Worm (Caenorhabditis elegans) whole organism, young adult: ENCODE results near the gene srh-15.

Experiments used
- C06A6.2 ChIP-seq: fragments of 200-800 bp; sonication (Bioruptor generic); conservative IDR thresholded peaks from 2 replicates; pipeline ENCODE4 v1.3.6; 2022; ENCODE audit warnings: missing genetic modification characterization, missing compliant biosample characterization
- C17E4.6 ChIP-seq: fragments of 200-800 bp; sonication (Bioruptor generic); IDR thresholded peaks from 2 replicates; pipeline ENCODE4 v1.3.6; 2022; ENCODE audit warnings: missing genetic modification reagents, missing genetic modification characterization, missing compliant biosample characterization
- F49E8.2 ChIP-seq: sonication (generic microtip); optimal IDR thresholded peaks from 3 replicates; lab custom pipeline; 2017; ENCODE audit warnings: missing genetic modification characterization, mild to moderate bottlenecking, missing compliant biosample characterization, antibody characterized with exemption, moderate library complexity; ENCODE audit not compliant: insufficient read depth
- F57A8.1 ChIP-seq: fragments of 200-800 bp; sonication (Bioruptor generic); optimal IDR thresholded peaks from 2 replicates; lab custom pipeline; 2018; ENCODE audit warnings: mild to moderate bottlenecking, missing genetic modification characterization, moderate library complexity, missing compliant biosample characterization
- F57C9.4 ChIP-seq: sonication (generic microtip); optimal IDR thresholded peaks from 2 replicates; lab custom pipeline; 2017; ENCODE audit warnings: mild to moderate bottlenecking, missing genetic modification characterization, missing compliant biosample characterization
- K11D2.4 ChIP-seq: fragments of 200-800 bp; sonication (Bioruptor generic); IDR thresholded peaks from 2 replicates; pipeline ENCODE4 v1.3.6; 2022; ENCODE audit warnings: missing genetic modification reagents, missing genetic modification characterization, missing compliant biosample characterization
- K12H6.12 ChIP-seq: fragments of 200-800 bp; sonication (Bioruptor generic); optimal IDR thresholded peaks from 2 replicates; lab custom pipeline; 2018; ENCODE audit warnings: mild to moderate bottlenecking, missing genetic modification characterization, missing compliant biosample characterization
- Y53G8AR.9 ChIP-seq: fragments of 200-800 bp; sonication (Bioruptor generic); conservative IDR thresholded peaks from 2 replicates; pipeline ENCODE4 v1.3.6; 2022; ENCODE audit warnings: missing genetic modification reagents, missing genetic modification characterization, missing compliant biosample characterization
- Y56A3A.18 ChIP-seq: fragments of 200-800 bp; sonication (Bioruptor generic); IDR thresholded peaks from 2 replicates; pipeline ENCODE4 v1.3.6; 2022; ENCODE audit warnings: missing genetic modification reagents, missing genetic modification characterization, missing compliant biosample characterization
- Y67H2A.10 ChIP-seq: fragments of 200-800 bp; sonication (Bioruptor generic); conservative IDR thresholded peaks from 2 replicates; pipeline ENCODE4 v1.3.6; 2022; ENCODE audit warnings: missing genetic modification reagents, missing genetic modification characterization, missing compliant biosample characterization
- Y79H2A.3 ChIP-seq: fragments of 200-800 bp; sonication (Bioruptor generic); conservative IDR thresholded peaks from 2 replicates; pipeline ENCODE4 v1.3.6; 2022; ENCODE audit warnings: missing genetic modification reagents, missing genetic modification characterization, missing compliant biosample characterization
- akir-1 ChIP-seq: fragments of 200-800 bp; sonication (Bioruptor generic); optimal IDR thresholded peaks from 2 replicates; lab custom pipeline; 2018; ENCODE audit warnings: mild to moderate bottlenecking, missing genetic modification characterization, moderate library complexity, missing compliant biosample characterization
- ama-1 ChIP-seq, 3 experiments: fragments of 150-350 bp in 1 of 3; sonication (generic microtip) in 2 of 3; optimal IDR thresholded peaks; 2 replicates each; lab custom pipeline; 2014 to 2018; ENCODE audit warnings: missing biosample characterization in 2 of 3, missing genetic modification characterization in 2 of 3, missing genetic modification reagents in 2 of 3
- aptf-3 ChIP-seq: fragments of 200-800 bp; sonication (Bioruptor generic); IDR thresholded peaks from 2 replicates; pipeline ENCODE4 v1.3.6; 2022; ENCODE audit warnings: missing genetic modification characterization, missing compliant biosample characterization
- bed-1 ChIP-seq: fragments of 200-800 bp; sonication (Bioruptor generic); IDR thresholded peaks from 2 replicates; pipeline ENCODE4 v1.3.6; 2022; ENCODE audit warnings: missing genetic modification reagents, missing genetic modification characterization, missing compliant biosample characterization
- bed-2 ChIP-seq: fragments of 200-800 bp; sonication (Bioruptor generic); IDR thresholded peaks from 2 replicates; pipeline ENCODE4 v1.3.6; 2022; ENCODE audit warnings: missing genetic modification reagents, missing genetic modification characterization, missing compliant biosample characterization
- cebp-1 ChIP-seq, 2 experiments: fragments of 200-800 bp in 1 of 2; sonication (Bioruptor generic) in 1 of 2; sonication (generic microtip) in 1 of 2; IDR thresholded peaks in 1 of 2; optimal IDR thresholded peaks in 1 of 2; 2 replicates each; pipeline versions ENCODE4 v1.3.6 to Lab custom; 2017 to 2022; ENCODE audit warnings: missing compliant biosample characterization in 2 of 2, missing genetic modification characterization in 2 of 2, mild to moderate bottlenecking in 1 of 2, missing genetic modification reagents in 1 of 2, moderate library complexity in 1 of 2
- ceh-91 ChIP-seq: fragments of 200-800 bp; sonication (Bioruptor generic); IDR thresholded peaks from 2 replicates; pipeline ENCODE4 v1.3.6; 2022; ENCODE audit warnings: missing genetic modification reagents, missing genetic modification characterization, missing compliant biosample characterization
- dox-1 ChIP-seq: fragments of 200-800 bp; sonication (Bioruptor generic); IDR thresholded peaks from 2 replicates; pipeline ENCODE4 v1.3.6; 2022; ENCODE audit warnings: missing genetic modification reagents, missing genetic modification characterization, missing compliant biosample characterization
- him-1 ChIP-seq: sonication (generic microtip); optimal IDR thresholded peaks from 2 replicates; lab custom pipeline; 2016; ENCODE audit warnings: missing genotype, missing genetic modification reagents, missing genetic modification characterization, missing compliant biosample characterization
- hmg-1.2 ChIP-seq: fragments of 200-800 bp; sonication (Bioruptor generic); IDR thresholded peaks from 2 replicates; pipeline ENCODE4 v1.3.6; 2022; ENCODE audit warnings: missing genetic modification reagents, missing genetic modification characterization, missing compliant biosample characterization
- hrde-1 ChIP-seq: sonication (generic microtip); optimal IDR thresholded peaks from 2 replicates; lab custom pipeline; 2016; ENCODE audit warnings: missing genetic modification characterization, mild to moderate bottlenecking, missing compliant biosample characterization, moderate library complexity, missing genotype, missing genetic modification reagents, borderline replicate concordance
- lag-1 ChIP-seq: fragments of 200-800 bp; sonication (Bioruptor generic); IDR thresholded peaks from 2 replicates; pipeline ENCODE4 v1.3.6; 2022; ENCODE audit warnings: missing genetic modification reagents, missing genetic modification characterization, missing compliant biosample characterization
- lin-40 ChIP-seq: sonication (generic microtip); optimal IDR thresholded peaks from 2 replicates; lab custom pipeline; 2016; ENCODE audit warnings: missing genetic modification characterization, mild to moderate bottlenecking, missing compliant biosample characterization, missing genotype, missing genetic modification reagents
- lsy-27 ChIP-seq: sonication (generic microtip); optimal IDR thresholded peaks from 2 replicates; lab custom pipeline; 2017; ENCODE audit warnings: missing genetic modification characterization, mild to moderate bottlenecking, missing compliant biosample characterization, antibody characterized with exemption, missing genotype, borderline replicate concordance; ENCODE audit not compliant: insufficient read depth
- madf-10 ChIP-seq: sonication (generic microtip); optimal IDR thresholded peaks from 2 replicates; lab custom pipeline; 2016; ENCODE audit warnings: mild to moderate bottlenecking, missing genetic modification characterization, missing compliant biosample characterization
- madf-6 ChIP-seq: fragments of 200-800 bp; sonication (Bioruptor generic); IDR thresholded peaks from 2 replicates; pipeline ENCODE4 v1.3.6; 2022; ENCODE audit warnings: missing genetic modification reagents, missing genetic modification characterization, missing compliant biosample characterization
- madf-8 ChIP-seq: fragments of 200-800 bp; sonication (Bioruptor generic); conservative IDR thresholded peaks from 2 replicates; pipeline ENCODE4 v1.3.6; 2022; ENCODE audit warnings: missing genetic modification reagents, missing genetic modification characterization, missing compliant biosample characterization
- mel-28 ChIP-seq: sonication (generic microtip); optimal IDR thresholded peaks from 2 replicates; lab custom pipeline; 2016; ENCODE audit warnings: borderline replicate concordance, mild to moderate bottlenecking, missing genetic modification characterization, missing compliant biosample characterization
- mxl-1 ChIP-seq: sonication (generic microtip); optimal IDR thresholded peaks from 2 replicates; lab custom pipeline; 2016; ENCODE audit warnings: missing genetic modification characterization, missing compliant biosample characterization
- nfya-1 ChIP-seq: sonication (generic microtip); optimal IDR thresholded peaks from 2 replicates; lab custom pipeline; 2017; ENCODE audit warnings: antibody characterized with exemption, missing compliant biosample characterization, missing genetic modification characterization, borderline replicate concordance; ENCODE audit not compliant: insufficient read depth
- nhr-179 ChIP-seq: sonication (generic microtip); optimal IDR thresholded peaks from 2 replicates; lab custom pipeline; 2016; ENCODE audit warnings: mild to moderate bottlenecking, missing genetic modification characterization, missing compliant biosample characterization
- nhr-90 ChIP-seq: sonication (generic microtip); optimal IDR thresholded peaks from 2 replicates; lab custom pipeline; 2016; ENCODE audit warnings: missing genotype, mild to moderate bottlenecking, missing genetic modification characterization, missing compliant biosample characterization
- sdz-38 ChIP-seq: sonication (generic microtip); optimal IDR thresholded peaks from 2 replicates; lab custom pipeline; 2016; ENCODE audit warnings: missing genotype, missing genetic modification characterization, missing compliant biosample characterization
- sea-2 ChIP-seq: fragments of 200-800 bp; sonication (Bioruptor generic); IDR thresholded peaks from 2 replicates; pipeline ENCODE4 v1.3.6; 2022; ENCODE audit warnings: missing genetic modification characterization, missing compliant biosample characterization
- snpc-3.4 ChIP-seq: sonication (generic microtip); optimal IDR thresholded peaks from 2 replicates; lab custom pipeline; 2017; ENCODE audit warnings: missing genetic modification characterization, mild to moderate bottlenecking, missing compliant biosample characterization, antibody characterized with exemption, moderate library complexity, missing genotype, missing genetic modification reagents
- sptf-2 ChIP-seq: fragments of 200-800 bp; sonication (Bioruptor generic); optimal IDR thresholded peaks from 2 replicates; lab custom pipeline; 2018; ENCODE audit warnings: mild to moderate bottlenecking, missing genetic modification characterization, missing compliant biosample characterization
- tbp1 ChIP-seq: fragments of 200-800 bp; sonication (Bioruptor generic); optimal IDR thresholded peaks from 2 replicates; lab custom pipeline; 2018; ENCODE audit warnings: mild to moderate bottlenecking, missing genetic modification characterization, missing compliant biosample characterization
- unc-130 ChIP-seq: sonication (generic microtip); optimal IDR thresholded peaks from 2 replicates; lab custom pipeline; 2016; ENCODE audit warnings: missing genetic modification reagents, missing genetic modification characterization, missing compliant biosample characterization
- xnd-1 ChIP-seq: sonication (generic microtip); optimal IDR thresholded peaks from 2 replicates; lab custom pipeline; 2016; ENCODE audit warnings: missing genotype, missing genetic modification reagents, missing genetic modification characterization, missing compliant biosample characterization
- zfh-2 ChIP-seq: fragments of 200-800 bp; sonication (Bioruptor generic); conservative IDR thresholded peaks from 2 replicates; pipeline ENCODE4 v1.3.6; 2022; ENCODE audit warnings: missing genetic modification reagents, missing genetic modification characterization, missing compliant biosample characterization
- zim-3 ChIP-seq: sonication (generic microtip); optimal IDR thresholded peaks from 2 replicates; lab custom pipeline; 2017; ENCODE audit warnings: mild to moderate bottlenecking, missing genetic modification characterization, moderate library complexity, missing compliant biosample characterization
- ztf-3 ChIP-seq: fragments of 200-800 bp; sonication (Bioruptor generic); optimal IDR thresholded peaks from 2 replicates; lab custom pipeline; 2018; ENCODE audit warnings: mild to moderate bottlenecking, missing genetic modification characterization, missing compliant biosample characterization

The srh-15 gene

DNA sequence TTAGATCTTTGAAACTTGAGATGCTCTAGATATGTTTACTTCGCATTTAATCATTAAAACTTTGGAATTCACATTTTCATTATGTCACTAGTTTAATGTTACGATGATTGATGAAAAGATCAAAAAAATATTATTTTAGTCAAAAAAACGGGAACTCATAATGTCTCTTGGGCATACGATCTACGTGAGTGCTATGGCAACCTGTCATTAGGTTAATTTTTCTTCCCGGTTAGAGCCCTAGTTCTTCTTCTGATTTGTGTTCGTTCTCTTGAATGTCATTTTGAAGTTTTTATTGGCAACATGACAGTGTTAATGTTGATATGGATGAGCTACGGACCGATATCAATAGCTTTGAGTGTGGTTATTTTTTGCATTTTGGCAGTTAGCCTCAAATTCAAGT, 42.6 kb downstream of the srh-15 start, which contains the start of gene srg-46:
Gene srg-46, plus strand, starts transcription at position 301 of the 400 bp plus-strand sequence.
- TF ChIP-seq sptf-2 (GFP tag; lab: Kevin White, UChicago) (no peak), ama-1 (optimal IDR thresholded peaks at IDR 0.05; lab: Kevin White, UChicago) (no peak), ama-1 (GFP tag; optimal IDR thresholded peaks at IDR 0.05; lab: Kevin White, UChicago) (no peak), sdz-38 (no peak), snpc-3.4 (tag; lab: Kevin White, UChicago) (no peak)
- TF ChIP-seq, all 124 proteins: peak for 0

DNA sequence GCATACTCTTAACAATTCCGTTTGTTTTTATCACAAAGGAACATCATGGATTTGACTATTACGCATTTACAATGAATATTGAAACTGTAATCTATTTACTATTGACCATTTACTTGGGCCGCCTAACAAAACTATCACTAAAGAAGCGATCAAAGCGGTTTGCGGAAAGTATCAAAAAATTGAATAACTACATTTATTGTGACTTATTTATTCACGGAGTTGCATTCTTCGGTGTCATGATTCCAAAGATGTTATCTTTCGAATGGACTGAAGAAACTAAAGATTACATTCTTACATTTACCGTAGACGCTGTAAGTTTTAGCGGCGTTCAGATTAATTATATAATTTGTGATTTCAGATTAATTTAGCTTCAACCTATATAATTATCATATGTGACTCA, 43.5 kb downstream of the srh-15 start:
- TF ChIP-seq C17E4.6 (GFP tag; lab: Robert Waterston, UW), result no peak
- no peak for TF ChIP-seq dox-1 (GFP tag; lab: Robert Waterston, UW)
- no peak for TF ChIP-seq F57C9.4 (tag; lab: Kevin White, UChicago)
- no peak for TF ChIP-seq madf-8 (GFP tag; lab: Robert Waterston, UW)
- TF ChIP-seq ztf-3, result no peak
- TF ChIP-seq K11D2.4 (GFP tag; lab: Robert Waterston, UW), result no peak

DNA sequence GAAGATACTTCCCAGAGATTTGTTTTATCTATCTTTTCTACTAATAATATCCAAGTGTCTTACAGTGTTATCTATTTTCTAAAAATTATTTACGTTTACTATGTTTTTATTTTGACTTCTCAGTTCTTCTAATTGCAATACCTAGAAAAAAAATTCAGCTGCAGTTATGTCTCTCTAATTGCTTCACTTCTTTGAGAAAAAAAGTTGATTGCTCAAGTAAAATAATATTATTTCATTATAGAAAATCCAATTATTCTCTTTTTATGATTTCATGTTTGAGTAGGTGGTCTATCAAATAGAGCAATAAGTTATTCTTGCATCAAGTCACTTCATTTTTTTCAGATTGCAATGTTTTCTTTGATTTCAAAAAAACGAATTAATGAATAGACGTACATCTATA, 45.7 kb downstream of the srh-15 start:
- no peak for TF ChIP-seq madf-6 (GFP tag; lab: Robert Waterston, UW)
- TF ChIP-seq madf-10 (tag; lab: Kevin White, UChicago), result no peak
- no peak for TF ChIP-seq bed-2 (GFP tag; lab: Robert Waterston, UW)
- no peak for TF ChIP-seq xnd-1 (tag; lab: Kevin White, UChicago)
- no peak for TF ChIP-seq lag-1 (GFP tag; lab: Robert Waterston, UW)
- TF ChIP-seq aptf-3, result no peak
- TF ChIP-seq mxl-1, result no peak
- no peak for TF ChIP-seq unc-130 (GFP tag; lab: Kevin White, UChicago)
- no peak for TF ChIP-seq hmg-1.2
- TF ChIP-seq Y79H2A.3, result no peak
- TF ChIP-seq K12H6.12, result no peak
- TF ChIP-seq C06A6.2, result no peak
- TF ChIP-seq Y67H2A.10, result no peak
- no peak for TF ChIP-seq him-1 (tag; lab: Kevin White, UChicago)
- TF ChIP-seq sdz-38, result no peak
- no peak for TF ChIP-seq F49E8.2 (tag; lab: Kevin White, UChicago)

DNA sequence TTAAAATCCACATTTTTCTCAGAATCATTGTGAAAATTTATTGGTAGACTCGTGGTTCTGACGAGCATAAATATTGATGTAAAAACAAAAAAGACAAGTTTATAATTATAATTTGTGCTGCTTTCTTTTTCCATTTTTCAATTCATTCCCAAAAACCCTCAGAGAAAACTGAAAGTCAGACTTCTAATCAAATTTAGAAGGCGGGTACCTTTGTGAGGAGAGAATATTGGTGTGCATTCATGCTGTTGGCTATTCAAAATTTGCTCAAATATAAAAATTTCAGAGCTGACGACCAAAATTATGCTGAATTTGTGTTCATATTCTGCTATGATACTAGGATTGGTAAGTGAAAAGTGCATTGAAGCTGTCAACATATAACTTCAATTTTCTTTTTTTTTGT, 46.2 kb downstream of the srh-15 start, which contains the start of gene srx-125:
Gene srx-125, plus strand, starts transcription at position 301 of the 400 bp plus-strand sequence.
- no peak for TF ChIP-seq nhr-90 (tag; lab: Kevin White, UChicago)
- TF ChIP-seq tbp1 (GFP tag; lab: Kevin White, UChicago), result no peak
- TF ChIP-seq hmg-1.2, result no peak
- no peak for TF ChIP-seq snpc-3.4 (tag; lab: Kevin White, UChicago)
- TF ChIP-seq nfya-1 (tag; lab: Kevin White, UChicago), result no peak
- TF ChIP-seq F57A8.1 (GFP tag; lab: Kevin White, UChicago), result no peak
- TF ChIP-seq bed-1 (GFP tag; lab: Robert Waterston, UW), result no peak
- TF ChIP-seq zim-3, result no peak
- no peak for TF ChIP-seq zfh-2 (GFP tag; lab: Robert Waterston, UW)
- no peak for TF ChIP-seq sea-2 (GFP tag; lab: Robert Waterston, UW)
- TF ChIP-seq nhr-179 (tag; lab: Kevin White, UChicago), result no peak
- no peak for TF ChIP-seq Y53G8AR.9 (GFP tag; lab: Robert Waterston, UW)
- TF ChIP-seq mel-28 (tag; lab: Kevin White, UChicago), result no peak
- no peak for TF ChIP-seq lin-40 (tag; lab: Kevin White, UChicago)
- no peak for TF ChIP-seq akir-1 (GFP tag; lab: Kevin White, UChicago)
- no peak for TF ChIP-seq Y56A3A.18
- no peak for TF ChIP-seq ceh-91 (GFP tag; lab: Robert Waterston, UW)
- TF ChIP-seq lsy-27 (tag; lab: Kevin White, UChicago), result no peak
- TF ChIP-seq cebp-1 (GFP tag; IDR thresholded peaks at IDR 0.05; lab: Robert Waterston, UW), result no peak
- no peak for TF ChIP-seq cebp-1 (tag; optimal IDR thresholded peaks at IDR 0.05; lab: Kevin White, UChicago)
- TF ChIP-seq hrde-1 (tag; lab: Kevin White, UChicago), result no peak
